Fruit fly (Drosophila melanogaster): Measurements from ENCODE around the gene CG11630.

The CG11630 gene

DNA sequence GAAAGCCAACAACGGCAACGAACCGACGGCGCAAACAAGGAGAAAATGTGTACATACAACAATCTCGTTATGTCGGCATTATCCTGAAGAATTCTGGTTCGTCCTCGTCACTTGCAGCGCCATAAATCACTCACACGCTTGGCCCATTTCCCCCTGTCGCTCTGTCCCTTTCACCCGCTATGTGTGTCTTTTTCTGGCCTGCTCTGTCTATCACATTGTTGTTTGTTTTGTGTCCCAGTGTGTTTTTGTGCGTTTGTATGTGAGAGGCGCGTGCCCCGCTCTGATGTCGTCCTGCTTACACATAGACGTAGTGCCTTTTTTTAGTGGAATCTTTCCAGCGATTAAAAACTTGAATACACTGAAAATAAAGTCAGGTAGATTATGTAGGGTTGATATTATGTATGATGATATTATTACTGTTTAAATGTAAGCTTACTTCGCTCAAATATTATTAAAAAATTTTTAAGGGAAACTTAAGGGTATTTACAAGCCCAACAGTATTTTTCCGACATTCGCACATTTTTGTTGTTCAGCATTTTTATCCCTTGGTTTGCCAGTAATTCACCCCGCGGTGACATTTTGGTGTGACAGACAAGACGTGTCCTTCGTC, 5.7 kb upstream of the CG11630 start:
- no peak for TF ChIP-seq CG11617 (GFP tag; optimal IDR thresholded peaks at IDR 0.05)
- no peak for TF ChIP-seq CG12768 (GFP tag; optimal IDR thresholded peaks at IDR 0.05)
- no peak for TF ChIP-seq CG7101 (tag; optimal IDR thresholded peaks at IDR 0.05)
- TF ChIP-seq pad (GFP tag; optimal IDR thresholded peaks at IDR 0.05), result no peak
- no peak for TF ChIP-seq toe (GFP tag; optimal IDR thresholded peaks at IDR 0.05)
- TF ChIP-seq Clk (GFP tag; optimal IDR thresholded peaks at IDR 0.05), result no peak
- no peak for TF ChIP-seq cic (GFP tag; optimal IDR thresholded peaks at IDR 0.05)
- no peak for TF ChIP-seq CG14711 (tag; optimal IDR thresholded peaks at IDR 0.05)
- no peak for TF ChIP-seq bab1 (GFP tag; optimal IDR thresholded peaks at IDR 0.05)
- TF ChIP-seq kay (GFP tag; ENCODE audit: borderline replicate concordance), result no peak
- TF ChIP-seq Hr96 (GFP tag; optimal IDR thresholded peaks at IDR 0.05), result no peak
- no peak for TF ChIP-seq cnc (optimal IDR thresholded peaks at IDR 0.05)
- no peak for TF ChIP-seq Crg-1 (GFP tag; optimal IDR thresholded peaks at IDR 0.05)
- TF ChIP-seq CG7045 (GFP tag; optimal IDR thresholded peaks at IDR 0.05), result no peak
- no peak for TF ChIP-seq CG33017 (tag; optimal IDR thresholded peaks at IDR 0.05)

DNA sequence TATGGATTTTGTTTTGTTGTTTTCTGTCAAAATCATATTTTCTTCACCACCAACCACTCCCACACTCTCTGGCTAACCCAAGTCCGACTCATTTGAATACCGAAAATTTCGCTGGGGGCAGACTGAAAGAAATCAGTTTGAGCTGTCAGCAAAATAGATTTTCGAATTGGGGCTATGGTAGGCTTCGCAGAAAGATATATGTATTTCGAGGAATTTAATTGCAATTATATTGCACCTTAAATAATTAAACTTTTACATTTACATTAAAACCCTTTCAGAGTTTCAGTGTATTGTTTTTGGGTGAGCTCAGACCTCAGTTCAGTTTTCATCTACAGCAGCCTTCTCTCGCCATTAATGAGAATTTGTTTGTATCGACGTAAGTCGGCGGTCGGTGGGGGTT, 3.1 kb upstream of the CG11630 start:
- no peak for TF ChIP-seq CG12768 (GFP tag; optimal IDR thresholded peaks at IDR 0.05)
- TF ChIP-seq toe (GFP tag; optimal IDR thresholded peaks at IDR 0.05), result no peak
- no peak for TF ChIP-seq Hr96 (GFP tag; optimal IDR thresholded peaks at IDR 0.05)

DNA sequence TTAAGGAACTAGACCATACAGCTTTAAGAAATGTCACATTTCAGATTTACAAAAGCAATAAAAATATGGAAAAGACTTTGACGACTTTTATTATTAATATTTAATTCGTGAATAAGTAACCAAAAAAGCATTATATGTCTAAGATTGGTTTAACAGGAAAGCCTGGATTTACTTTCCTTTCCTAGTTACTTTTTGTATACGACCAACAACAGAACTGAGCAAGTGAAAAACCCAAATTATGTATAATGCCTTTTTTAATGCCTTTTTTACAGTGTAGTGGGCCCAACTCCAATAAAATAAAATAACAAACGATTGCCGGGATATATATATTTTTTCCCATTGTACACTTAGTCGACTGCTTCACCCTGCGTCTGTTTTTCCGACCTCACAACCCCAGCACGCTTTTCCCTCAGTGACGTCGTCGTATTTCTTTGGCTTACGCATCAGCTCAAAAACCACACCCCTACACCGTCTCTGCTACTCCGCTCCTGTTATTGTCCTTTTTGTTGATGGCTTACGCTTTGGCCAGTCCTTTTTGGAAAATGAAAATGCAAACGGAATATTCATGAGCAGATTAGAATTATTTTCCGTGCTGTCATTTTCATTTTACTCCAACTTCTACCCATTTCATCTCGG, 1.0 kb upstream of the CG11630 start:
- TF ChIP-seq cnc (optimal IDR thresholded peaks at IDR 0.05) (no peak), CG14711 (tag; optimal IDR thresholded peaks at IDR 0.05) (no peak), CG33017 (tag; optimal IDR thresholded peaks at IDR 0.05) (no peak), Mnt (GFP tag; optimal IDR thresholded peaks at IDR 0.05) (no peak), CG7045 (GFP tag; optimal IDR thresholded peaks at IDR 0.05) (no peak), CG1620 (GFP tag; optimal IDR thresholded peaks at IDR 0.05) (no peak), kay (GFP tag; ENCODE audit: borderline replicate concordance) (no peak), CG5204 (GFP tag; optimal IDR thresholded peaks at IDR 0.05) (no peak), Hr96 (GFP tag; optimal IDR thresholded peaks at IDR 0.05) (no peak), pad (GFP tag; optimal IDR thresholded peaks at IDR 0.05) (no peak), cic (GFP tag; optimal IDR thresholded peaks at IDR 0.05) (no peak), CG7101 (tag; optimal IDR thresholded peaks at IDR 0.05) (no peak), Crg-1 (GFP tag; optimal IDR thresholded peaks at IDR 0.05) (no peak), bab1 (GFP tag; optimal IDR thresholded peaks at IDR 0.05) (no peak), CG12768 (GFP tag; optimal IDR thresholded peaks at IDR 0.05) (no peak), ovo (GFP tag; optimal IDR thresholded peaks at IDR 0.05) (no peak), CG11617 (GFP tag; optimal IDR thresholded peaks at IDR 0.05) (no peak), Clk (GFP tag; optimal IDR thresholded peaks at IDR 0.05) (no peak)

DNA sequence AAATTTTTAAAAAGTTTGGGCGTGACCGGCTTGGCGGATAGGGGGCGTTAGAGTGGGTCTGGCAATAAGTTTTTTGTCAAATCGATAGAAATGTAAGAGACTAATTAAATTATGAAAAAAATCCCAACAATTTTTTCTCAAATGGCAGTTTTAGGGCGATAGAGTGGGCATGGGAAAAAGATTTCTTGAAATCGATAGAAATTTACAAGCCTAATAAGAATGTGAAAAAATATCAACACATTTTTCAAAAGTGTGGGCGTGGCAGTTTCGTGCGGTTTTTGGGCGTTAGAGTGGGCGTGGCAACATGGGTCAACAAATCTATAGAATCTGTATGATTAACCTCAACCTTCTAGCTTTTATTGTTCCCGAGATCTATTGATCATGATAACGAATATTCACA, 14.4 kb downstream of the CG11630 start:
- TF ChIP-seq pad (GFP tag; optimal IDR thresholded peaks at IDR 0.05) (no peak), Hr96 (GFP tag; optimal IDR thresholded peaks at IDR 0.05) (no peak), Crg-1 (GFP tag; optimal IDR thresholded peaks at IDR 0.05) (no peak), CG33017 (tag; optimal IDR thresholded peaks at IDR 0.05) (no peak), CG11617 (GFP tag; optimal IDR thresholded peaks at IDR 0.05) (no peak), Mnt (GFP tag; optimal IDR thresholded peaks at IDR 0.05) (no peak), cnc (optimal IDR thresholded peaks at IDR 0.05) (no peak), bab1 (GFP tag; optimal IDR thresholded peaks at IDR 0.05) (no peak), CG7101 (tag; optimal IDR thresholded peaks at IDR 0.05) (no peak), kay (GFP tag; ENCODE audit: borderline replicate concordance) (no peak), CG14711 (tag; optimal IDR thresholded peaks at IDR 0.05) (no peak), Clk (GFP tag; optimal IDR thresholded peaks at IDR 0.05) (no peak), CG1620 (GFP tag; optimal IDR thresholded peaks at IDR 0.05) (no peak), CG7045 (GFP tag; optimal IDR thresholded peaks at IDR 0.05) (no peak), toe (GFP tag; optimal IDR thresholded peaks at IDR 0.05) (no peak), CG12768 (GFP tag; optimal IDR thresholded peaks at IDR 0.05) (no peak), cic (GFP tag; optimal IDR thresholded peaks at IDR 0.05) (no peak), tj (GFP tag; optimal IDR thresholded peaks at IDR 0.05) (no peak)

DNA sequence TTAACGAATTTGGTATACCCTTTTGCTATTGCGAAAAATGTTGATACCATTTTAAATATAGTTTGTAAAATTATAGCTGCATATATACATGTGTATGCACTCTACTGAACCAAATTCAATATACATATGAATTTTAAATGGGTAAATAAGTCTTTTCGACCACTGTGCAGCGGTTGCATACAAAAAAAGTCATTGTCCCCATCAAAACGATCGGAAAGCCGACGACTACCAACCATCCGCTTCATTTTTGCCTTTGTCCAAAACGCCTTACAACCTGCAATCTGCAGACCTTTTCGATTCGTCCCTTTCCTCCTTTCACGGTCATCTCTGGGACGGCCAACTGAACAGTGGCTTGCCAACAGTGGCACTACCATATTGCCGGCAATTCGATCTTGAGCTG, 18.9 kb downstream of the CG11630 start:
- TF ChIP-seq ovo (GFP tag; optimal IDR thresholded peaks at IDR 0.05) (no peak), CG11617 (GFP tag; optimal IDR thresholded peaks at IDR 0.05) (no peak), Mnt (GFP tag; optimal IDR thresholded peaks at IDR 0.05) (no peak), pad (GFP tag; optimal IDR thresholded peaks at IDR 0.05) (no peak), toe (GFP tag; optimal IDR thresholded peaks at IDR 0.05) (no peak), Crg-1 (GFP tag; optimal IDR thresholded peaks at IDR 0.05) (no peak), CG1620 (GFP tag; optimal IDR thresholded peaks at IDR 0.05) (no peak), CG14711 (tag; optimal IDR thresholded peaks at IDR 0.05) (no peak)

DNA sequence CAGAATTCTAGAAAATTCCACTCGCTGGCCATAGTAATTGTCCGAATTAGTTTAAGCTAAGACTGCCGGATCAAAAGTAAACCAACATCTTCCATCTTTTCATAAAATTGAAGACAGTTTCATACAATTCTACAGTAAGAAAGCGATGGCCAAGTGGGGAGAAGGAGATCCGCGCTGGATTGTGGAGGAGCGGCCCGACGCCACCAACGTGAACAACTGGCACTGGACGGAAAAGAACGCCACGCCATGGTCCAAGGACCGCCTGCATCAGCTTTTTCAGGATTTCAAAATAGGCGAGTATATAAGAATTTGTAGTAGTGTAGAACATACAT, 25.8 kb downstream of the CG11630 start:
- no peak for TF ChIP-seq CG7045 (GFP tag; optimal IDR thresholded peaks at IDR 0.05)
- TF ChIP-seq ovo (GFP tag; optimal IDR thresholded peaks at IDR 0.05), result no peak
- TF ChIP-seq CG12768 (GFP tag; optimal IDR thresholded peaks at IDR 0.05), result no peak
- no peak for TF ChIP-seq Crg-1 (GFP tag; optimal IDR thresholded peaks at IDR 0.05)
- TF ChIP-seq kay (GFP tag; ENCODE audit: borderline replicate concordance), result no peak
- TF ChIP-seq cic (GFP tag; optimal IDR thresholded peaks at IDR 0.05), result no peak
- no peak for TF ChIP-seq CG5204 (GFP tag; optimal IDR thresholded peaks at IDR 0.05)
- no peak for TF ChIP-seq Hr96 (GFP tag; optimal IDR thresholded peaks at IDR 0.05)
- no peak for TF ChIP-seq bab1 (GFP tag; optimal IDR thresholded peaks at IDR 0.05)
- TF ChIP-seq pad (GFP tag; optimal IDR thresholded peaks at IDR 0.05), result no peak
- TF ChIP-seq CG11617 (GFP tag; optimal IDR thresholded peaks at IDR 0.05), result no peak
